Worm (Caenorhabditis elegans) whole organism, midembryonic: Measurements from ENCODE around the gene gpc-1.

Experiments used
- cog-1 ChIP-seq: sonication (generic microtip); optimal IDR thresholded peaks from 2 replicates; lab custom pipeline; 2016; ENCODE audit warnings: missing genetic modification characterization, missing compliant biosample characterization
- flt-1 ChIP-seq: fragments of 200-800 bp; sonication (Bioruptor generic); IDR thresholded peaks from 2 replicates; pipeline ENCODE4 v1.3.6; 2022; ENCODE audit warnings: missing genetic modification characterization, missing compliant biosample characterization
- klf-2 ChIP-seq: fragments of 200-800 bp; sonication (Bioruptor generic); conservative IDR thresholded peaks from 2 replicates; pipeline ENCODE4 v1.3.6; 2022; ENCODE audit warnings: missing genetic modification reagents, missing genetic modification characterization, missing compliant biosample characterization
- tab-1 ChIP-seq: fragments of 200-800 bp; sonication (Bioruptor generic); IDR thresholded peaks from 2 replicates; pipeline ENCODE4 v1.3.6; 2022; ENCODE audit warnings: missing genetic modification characterization, missing compliant biosample characterization
- ztf-23 ChIP-seq: fragments of 200-800 bp; sonication (Bioruptor generic); IDR thresholded peaks from 2 replicates; pipeline ENCODE4 v1.3.6; 2022; ENCODE audit warnings: missing genetic modification reagents, missing genetic modification characterization, missing compliant biosample characterization

ce11 chrX:12907502-12907901 lies 22.7 kb upstream of the gpc-1 start, which contains the start of gene pqn-18:
- TF ChIP-seq cog-1 (tag; lab: Kevin White, UChicago): no peak
- no peak for TF ChIP-seq klf-2 (GFP tag; lab: Robert Waterston, UW)
- TF ChIP-seq ztf-23 (GFP tag; lab: Robert Waterston, UW): no peak
- no peak for TF ChIP-seq flt-1
- TF ChIP-seq tab-1 (GFP tag; lab: Robert Waterston, UW): no peak
